Worm (Caenorhabditis elegans) whole organism, midembryonic: ENCODE results near the gene K07D4.2.

ENCODE experiments used
- cog-1 ChIP-seq: sonication (generic microtip); optimal IDR thresholded peaks from 2 replicates; lab custom pipeline; 2016; ENCODE audit warnings: missing genetic modification characterization, missing compliant biosample characterization
- flt-1 ChIP-seq: fragments of 200-800 bp; sonication (Bioruptor generic); IDR thresholded peaks from 2 replicates; pipeline ENCODE4 v1.3.6; 2022; ENCODE audit warnings: missing genetic modification characterization, missing compliant biosample characterization
- ztf-23 ChIP-seq: fragments of 200-800 bp; sonication (Bioruptor generic); IDR thresholded peaks from 2 replicates; pipeline ENCODE4 v1.3.6; 2022; ENCODE audit warnings: missing genetic modification reagents, missing genetic modification characterization, missing compliant biosample characterization
- ztf-29 ChIP-seq: fragments of 200-800 bp; sonication (Bioruptor generic); IDR thresholded peaks from 2 replicates; pipeline ENCODE4 v1.3.6; 2022; ENCODE audit warnings: missing genetic modification reagents, missing genetic modification characterization, missing compliant biosample characterization

ce11 chrII:4090790-4091189 lies 45.5 kb upstream of the K07D4.2 start:
- TF ChIP-seq flt-1 (GFP tag; lab: Robert Waterston, UW) = no peak
- no peak for TF ChIP-seq ztf-23 (GFP tag; lab: Robert Waterston, UW)
- no peak for TF ChIP-seq cog-1 (tag; lab: Kevin White, UChicago)
- TF ChIP-seq ztf-29 (GFP tag; lab: Robert Waterston, UW) = no peak
